Fruit fly (Drosophila melanogaster): ENCODE measurements around the gene ND-20.

ND-20 gene

dm6 chrX:15992527-15992897 is 5.9 kb upstream of the ND-20 start (continued):
- TF ChIP-seq chinmo (GFP tag; IDR thresholded peaks at IDR 0.05; ENCODE audit: partially characterized antibody): 0 out of 4 replicates have a peak, but pooled peaks have one; percentile 60
- no peak for TF ChIP-seq bigmax (GFP tag; optimal IDR thresholded peaks at IDR 0.05)
- TF ChIP-seq Asciz (GFP tag; optimal IDR thresholded peaks at IDR 0.05): no peak
- TF ChIP-seq cg (GFP tag; optimal IDR thresholded peaks at IDR 0.05): peak; percentile 41
- peak; percentile 6 for TF ChIP-seq pzg (GFP tag; optimal IDR thresholded peaks at IDR 0.05)
- no peak for TF ChIP-seq chm (GFP tag; IDR thresholded peaks at IDR 0.05)
- TF ChIP-seq inv (GFP tag; IDR thresholded peaks at IDR 0.05; ENCODE audit: partially characterized antibody): 0 out of 2 replicates have a peak, but pooled peaks have one; percentile 4
- TF ChIP-seq CG12769 (tag; optimal IDR thresholded peaks at IDR 0.05): no peak
- no peak for TF ChIP-seq CG6813 (GFP tag; optimal IDR thresholded peaks at IDR 0.05)
- TF ChIP-seq CG4707 (GFP tag; optimal IDR thresholded peaks at IDR 0.05): no peak
- peak; percentile 10 for TF ChIP-seq CG4617 (GFP tag; optimal IDR thresholded peaks at IDR 0.05; ENCODE audit: borderline replicate concordance)
- TF ChIP-seq CG32767 (GFP tag; IDR thresholded peaks at IDR 0.05): peak; percentile 52; the same call in 1 of the 2 replicates
- no peak for TF ChIP-seq Chrac-16 (GFP tag; optimal IDR thresholded peaks at IDR 0.05)
- TF ChIP-seq Sry-δ (GFP tag; optimal IDR thresholded peaks at IDR 0.05): peak; percentile 8
- no peak for TF ChIP-seq CG5245 (GFP tag; optimal IDR thresholded peaks at IDR 0.05)
- TF ChIP-seq Pdp1 (GFP tag; optimal IDR thresholded peaks at IDR 0.05): peak in 1 of 2 experiments; percentile 62
- TF ChIP-seq insv (GFP tag; optimal IDR thresholded peaks at IDR 0.05): no peak
- no peak for TF ChIP-seq croc (GFP tag; conservative IDR thresholded peaks at IDR 0.05)
- TF ChIP-seq Awh (GFP tag; IDR thresholded peaks at IDR 0.05): no peak
- TF ChIP-seq CG10267 (tag; optimal IDR thresholded peaks at IDR 0.05): peak; percentile 41
- no peak for TF ChIP-seq lov (optimal IDR thresholded peaks at IDR 0.05)
- no peak for TF ChIP-seq lov (GFP tag; IDR thresholded peaks at IDR 0.05)
- TF ChIP-seq Scr (GFP tag; IDR thresholded peaks at IDR 0.05; ENCODE audit: partially characterized antibody): 0 out of 2 replicates have a peak, but pooled peaks have one; percentile 14
- TF ChIP-seq NC2β (GFP tag; optimal IDR thresholded peaks at IDR 0.05): no peak
- peak; percentile 54 for TF ChIP-seq YL-1 (GFP tag; optimal IDR thresholded peaks at IDR 0.05)
- TF ChIP-seq al (GFP tag; IDR thresholded peaks at IDR 0.05): no peak
- no peak for TF ChIP-seq danr (GFP tag; IDR thresholded peaks at IDR 0.05)
- TF ChIP-seq CG30431 (GFP tag; optimal IDR thresholded peaks at IDR 0.05): no peak
- no peak for TF ChIP-seq Aef1 (GFP tag; IDR thresholded peaks at IDR 0.05)
- TF ChIP-seq Kr (GFP tag; optimal IDR thresholded peaks at IDR 0.05): no peak

dm6 chrX:15991618-15992526 is 5.3 kb upstream of the ND-20 start, which contains the start of the genes CG46312, eIF5 and exd:
Gene CG46312 (minus strand): TSS chrX:15991974.
Gene eIF5 (minus strand): TSS chrX:15991974.
Gene exd (plus strand): TSS chrX:15992468.
- TF ChIP-seq bbx (GFP tag; IDR thresholded peaks at IDR 0.05; ENCODE audit: partially characterized antibody): peak; percentile 86
- peak; percentile 64; the same call in 1 of the 2 replicates for TF ChIP-seq inv (GFP tag; IDR thresholded peaks at IDR 0.05; ENCODE audit: partially characterized antibody)
- TF ChIP-seq CG9437 (GFP tag; optimal IDR thresholded peaks at IDR 0.05): peak; percentile 42
- TF ChIP-seq mirr (GFP tag; optimal IDR thresholded peaks at IDR 0.05): no peak
- TF ChIP-seq cas (GFP tag; IDR thresholded peaks at IDR 0.05): no peak
- TF ChIP-seq Ravus (GFP tag; IDR thresholded peaks at IDR 0.05): no peak
- TF ChIP-seq tap (tag; optimal IDR thresholded peaks at IDR 0.05): no peak
- peak; percentile 67 for TF ChIP-seq unc-4 (GFP tag; IDR thresholded peaks at IDR 0.05; ENCODE audit: partially characterized antibody)
- peak; percentile 79; the same call in 2 of the 4 replicates for TF ChIP-seq chinmo (GFP tag; IDR thresholded peaks at IDR 0.05; ENCODE audit: partially characterized antibody)
- no peak for TF ChIP-seq CG1233 (GFP tag; optimal IDR thresholded peaks at IDR 0.05)
- TF ChIP-seq CG34224 (GFP tag; IDR thresholded peaks at IDR 0.05; ENCODE audit: partially characterized antibody): peak; percentile 76
- TF ChIP-seq CG17361 (GFP tag; IDR thresholded peaks at IDR 0.05): peak; percentile 75; the same call in 2 of the 3 replicates
- TF ChIP-seq tna (GFP tag; IDR thresholded peaks at IDR 0.05; ENCODE audit: partially characterized antibody): peak; percentile 77
- no peak for TF ChIP-seq CG3163 (GFP tag; optimal IDR thresholded peaks at IDR 0.05)
- TF ChIP-seq sens (GFP tag): peak; percentile 82
- TF ChIP-seq ssp (GFP tag; IDR thresholded peaks at IDR 0.05): peak; percentile 83
- no peak for TF ChIP-seq lbe (GFP tag; optimal IDR thresholded peaks at IDR 0.05)
- no peak for TF ChIP-seq klu (GFP tag; IDR thresholded peaks at IDR 0.05)
- TF ChIP-seq hb (GFP tag; IDR thresholded peaks at IDR 0.05; ENCODE audit: partially characterized antibody): peak; percentile 79
- TF ChIP-seq dmrt11E (tag; optimal IDR thresholded peaks at IDR 0.05): peak; percentile 21

Measured in whole organism, embryonic.